Worm (Caenorhabditis elegans): ENCODE results near the gene lgc-19.

lgc-19 gene

ce11 chrIV:15931176-15931575 is 31.3 kb downstream of the lgc-19 start:
- TF ChIP-seq lsy-2 (tag; optimal IDR thresholded peaks at IDR 0.05) = no peak
- no peak for TF ChIP-seq tbx-8 (GFP tag; optimal IDR thresholded peaks at IDR 0.05)
- no peak for TF ChIP-seq sem-2 (GFP tag; optimal IDR thresholded peaks at IDR 0.05)
- no peak for TF ChIP-seq drap-1 (GFP tag; optimal IDR thresholded peaks at IDR 0.05)
- TF ChIP-seq sptf-1 (tag; optimal IDR thresholded peaks at IDR 0.05) = peak; percentile 57

ce11 chrIV:15930694-15931093 is 31.8 kb downstream of the lgc-19 start:
- TF ChIP-seq ceh-83 (GFP tag; optimal IDR thresholded peaks at IDR 0.05) (no peak), nhr-76 (tag; optimal IDR thresholded peaks at IDR 0.05) (no peak)

- TF ChIP-seq unc-120 (tag; optimal IDR thresholded peaks at IDR 0.05; ENCODE audit: poor library complexity, severe bottlenecking) (no peak), drap-1 (GFP tag; optimal IDR thresholded peaks at IDR 0.05) (no peak), sptf-1 (tag; optimal IDR thresholded peaks at IDR 0.05) (no peak), nhr-12 (tag; optimal IDR thresholded peaks at IDR 0.05) (no peak), nhr-76 (tag; optimal IDR thresholded peaks at IDR 0.05) (no peak), ceh-39 (tag; optimal IDR thresholded peaks at IDR 0.05) (no peak), nhr-28 (tag; optimal IDR thresholded peaks at IDR 0.05) (no peak), ham-2 (GFP tag; optimal IDR thresholded peaks at IDR 0.05) (no peak), bed-3 (GFP tag; optimal IDR thresholded peaks at IDR 0.05) (no peak), hlh-1 (tag; optimal IDR thresholded peaks at IDR 0.05) (no peak)
Observed at ce11 chrIV:15930281-15930680, 32.2 kb downstream of the lgc-19 start, which contains the start of gene Y105C5B.9. Y105C5B.9 (plus strand) TSS chrIV:15930581.

- TF ChIP-seq pha-4 (tag; optimal IDR thresholded peaks at IDR 0.05) (no peak), cnd-1 (tag; optimal IDR thresholded peaks at IDR 0.05) (no peak), ceh-43 (GFP tag; optimal IDR thresholded peaks at IDR 0.05) (no peak), mep-1 (tag; optimal IDR thresholded peaks at IDR 0.05) (no peak), unc-39 (tag; optimal IDR thresholded peaks at IDR 0.05) (no peak), tbx-8 (GFP tag; optimal IDR thresholded peaks at IDR 0.05) (no peak), nhr-76 (tag; optimal IDR thresholded peaks at IDR 0.05) (no peak), ceh-39 (tag; optimal IDR thresholded peaks at IDR 0.05) (no peak)
Observed at ce11 chrIV:15929831-15930230, 32.7 kb downstream of the lgc-19 start.

- TF ChIP-seq sptf-1 (tag; optimal IDR thresholded peaks at IDR 0.05) (no peak), mep-1 (tag; optimal IDR thresholded peaks at IDR 0.05) (no peak), zip-8 (tag; optimal IDR thresholded peaks at IDR 0.05) (no peak), mab-5 (tag; optimal IDR thresholded peaks at IDR 0.05) (no peak), drap-1 (GFP tag; optimal IDR thresholded peaks at IDR 0.05) (no peak)
Observed at ce11 chrIV:15926746-15927145, 35.8 kb downstream of the lgc-19 start, which contains the start of gene Y105C5B.8. Y105C5B.8 (minus strand) TSS chrIV:15926846.

- TF ChIP-seq unc-39 (tag; optimal IDR thresholded peaks at IDR 0.05) (no peak), cnd-1 (tag; optimal IDR thresholded peaks at IDR 0.05) (no peak), nhr-76 (tag; optimal IDR thresholded peaks at IDR 0.05) (no peak), mls-2 (tag; optimal IDR thresholded peaks at IDR 0.05) (no peak), unc-62 (GFP tag; optimal IDR thresholded peaks at IDR 0.05) (no peak), lsy-2 (tag; optimal IDR thresholded peaks at IDR 0.05) (no peak), nhr-28 (tag; optimal IDR thresholded peaks at IDR 0.05) (no peak), ham-2 (GFP tag; optimal IDR thresholded peaks at IDR 0.05) (no peak), nhr-2 (tag; optimal IDR thresholded peaks at IDR 0.05) (no peak), ceh-83 (GFP tag; optimal IDR thresholded peaks at IDR 0.05) (no peak), sptf-1 (tag; optimal IDR thresholded peaks at IDR 0.05) (no peak), M03D4.4 (tag; optimal IDR thresholded peaks at IDR 0.05) (no peak), mep-1 (tag; optimal IDR thresholded peaks at IDR 0.05) (no peak), ceh-43 (GFP tag; optimal IDR thresholded peaks at IDR 0.05) (no peak), tbx-8 (GFP tag; optimal IDR thresholded peaks at IDR 0.05) (no peak), pha-4 (tag; optimal IDR thresholded peaks at IDR 0.05) (no peak), blmp-1 (tag; optimal IDR thresholded peaks at IDR 0.05) (no peak), hlh-1 (tag; optimal IDR thresholded peaks at IDR 0.05) (no peak), bed-3 (GFP tag; optimal IDR thresholded peaks at IDR 0.05) (no peak), snpc-4 (tag; optimal IDR thresholded peaks at IDR 0.05) (no peak)
Observed at ce11 chrIV:15923000-15923399, 39.5 kb downstream of the lgc-19 start.

ce11 chrIV:15915061-15915460 is 47.5 kb downstream of the lgc-19 start:
- TF ChIP-seq ceh-39 (tag; optimal IDR thresholded peaks at IDR 0.05) (no peak), nhr-28 (tag; optimal IDR thresholded peaks at IDR 0.05) (no peak), sem-2 (GFP tag; optimal IDR thresholded peaks at IDR 0.05) (no peak), hlh-1 (tag; optimal IDR thresholded peaks at IDR 0.05) (no peak), flh-1 (GFP tag; optimal IDR thresholded peaks at IDR 0.05) (no peak), snpc-4 (tag; optimal IDR thresholded peaks at IDR 0.05) (no peak), elt-1 (tag; optimal IDR thresholded peaks at IDR 0.05; ENCODE audit: borderline replicate concordance, insufficient read depth) (no peak), tbx-8 (GFP tag; optimal IDR thresholded peaks at IDR 0.05) (no peak), zip-8 (tag; optimal IDR thresholded peaks at IDR 0.05) (no peak), sptf-1 (tag; optimal IDR thresholded peaks at IDR 0.05) (no peak), mep-1 (tag; optimal IDR thresholded peaks at IDR 0.05) (no peak), elt-3 (tag; optimal IDR thresholded peaks at IDR 0.05) (no peak), unc-39 (tag; optimal IDR thresholded peaks at IDR 0.05) (no peak), nhr-12 (tag; optimal IDR thresholded peaks at IDR 0.05) (no peak), nhr-2 (tag; optimal IDR thresholded peaks at IDR 0.05) (no peak), ceh-43 (GFP tag; optimal IDR thresholded peaks at IDR 0.05) (no peak), lin-32 (GFP tag; optimal IDR thresholded peaks at IDR 0.05) (no peak), mls-2 (tag; optimal IDR thresholded peaks at IDR 0.05) (no peak), cnd-1 (tag; optimal IDR thresholded peaks at IDR 0.05) (no peak), ham-2 (GFP tag; optimal IDR thresholded peaks at IDR 0.05) (no peak)

All from whole organism, mixed stage, embryonic.